Worm (Caenorhabditis elegans) whole organism, mixed stage, embryonic: ENCODE results near the gene lido-9.

Experiments
- ceh-43 ChIP-seq: fragments of 200-800 bp; sonication (Bioruptor generic); optimal IDR thresholded peaks from 2 replicates; lab custom pipeline; 2018; ENCODE audit warnings: mild to moderate bottlenecking, missing genetic modification characterization, moderate library complexity, missing compliant biosample characterization
- elt-1 ChIP-seq: sonication (generic microtip); optimal IDR thresholded peaks from 2 replicates; lab custom pipeline; 2017; ENCODE audit warnings: missing genetic modification characterization, mild to moderate bottlenecking, missing compliant biosample characterization, antibody characterized with exemption, moderate library complexity, borderline replicate concordance; ENCODE audit not compliant: insufficient read depth
- mab-5 ChIP-seq: fragments of 150-350 bp; optimal IDR thresholded peaks from 2 replicates; lab custom pipeline; 2014; ENCODE audit warnings: missing biosample characterization, missing genetic modification characterization
- mep-1 ChIP-seq: fragments of 150-350 bp; optimal IDR thresholded peaks from 2 replicates; lab custom pipeline; 2017; ENCODE audit warnings: missing biosample characterization, missing genetic modification reagents, missing genetic modification characterization, inconsistent platforms
- nhr-28 ChIP-seq: fragments of 150-350 bp; optimal IDR thresholded peaks from 2 replicates; lab custom pipeline; 2014; ENCODE audit warnings: missing biosample characterization, missing genetic modification characterization
- pha-4 ChIP-seq: fragments of 150-350 bp; optimal IDR thresholded peaks from 2 replicates; lab custom pipeline; 2018; ENCODE audit warnings: missing biosample characterization, missing genetic modification reagents, missing genetic modification characterization
- unc-120 ChIP-seq: sonication (generic microtip); optimal IDR thresholded peaks from 2 replicates; lab custom pipeline; 2017; ENCODE audit warnings: missing genetic modification characterization, missing compliant biosample characterization; ENCODE audit not compliant: poor library complexity, severe bottlenecking
- unc-39 ChIP-seq: fragments of 150-350 bp; optimal IDR thresholded peaks from 2 replicates; lab custom pipeline; 2014; ENCODE audit warnings: missing biosample characterization, missing genetic modification characterization
- unc-62 ChIP-seq: fragments of 150-350 bp; optimal IDR thresholded peaks from 2 replicates; lab custom pipeline; 2014; ENCODE audit warnings: missing biosample characterization, missing genetic modification reagents, missing genetic modification characterization
- ztf-11 ChIP-seq: fragments of 150-350 bp; optimal IDR thresholded peaks from 2 replicates; lab custom pipeline; 2014; ENCODE audit warnings: missing biosample characterization, missing genetic modification characterization

- TF ChIP-seq unc-120 (tag; lab: Kevin White, UChicago), result no peak
- TF ChIP-seq nhr-28, result no peak
- TF ChIP-seq ztf-11 (tag; lab: Kevin White, UChicago), result no peak
- TF ChIP-seq unc-39 (tag; lab: Kevin White, UChicago), result no peak
- no peak for TF ChIP-seq pha-4 (tag; lab: Kevin White, UChicago)
- no peak for TF ChIP-seq mab-5 (tag; lab: Kevin White, UChicago)
- no peak for TF ChIP-seq elt-1
- TF ChIP-seq ceh-43 (GFP tag; lab: Kevin White, UChicago), result no peak
- no peak for TF ChIP-seq unc-62
- TF ChIP-seq mep-1, result no peak
Measured at ce11 chrII:3002211-3002610, 1.6 kb downstream of the lido-9 start, which contains the start of gene lido-10.
